Worm (Caenorhabditis elegans) whole organism, L4 larva: ENCODE results near the gene dph-2.

ENCODE experiments used
- F44E2.7 ChIP-seq: fragments of 200-800 bp; sonication (Bioruptor generic); IDR thresholded peaks from 2 replicates; pipeline ENCODE4 v2.1.2; 2022; ENCODE audit warnings: missing genetic modification characterization, missing compliant biosample characterization
- T26A8.4 ChIP-seq: fragments of 200-800 bp; sonication (Bioruptor generic); IDR thresholded peaks from 2 replicates; pipeline ENCODE4 v1.3.6; 2022; ENCODE audit warnings: missing genetic modification characterization, missing compliant biosample characterization
- ZK337.2 ChIP-seq: fragments of 200-800 bp; sonication (Bioruptor generic); IDR thresholded peaks from 2 replicates; pipeline ENCODE4 v1.3.6; 2022; ENCODE audit warnings: missing genetic modification reagents, missing genetic modification characterization, missing compliant biosample characterization
- daf-12 ChIP-seq: fragments of 150-350 bp; optimal IDR thresholded peaks from 2 replicates; lab custom pipeline; 2014; ENCODE audit warnings: missing biosample characterization, missing genetic modification reagents, missing genetic modification characterization
- egl-27 ChIP-seq: sonication (generic microtip); optimal IDR thresholded peaks from 3 replicates; lab custom pipeline; 2017; ENCODE audit warnings: missing biosample characterization, missing genetic modification reagents, missing genetic modification characterization
- lin-15B ChIP-seq: fragments of 150-350 bp; sonication (generic microtip); optimal IDR thresholded peaks from 3 replicates; lab custom pipeline; 2014; ENCODE audit warnings: missing biosample characterization, missing genetic modification characterization
- madf-9 ChIP-seq: fragments of 200-800 bp; sonication (Bioruptor generic); conservative IDR thresholded peaks from 2 replicates; pipeline ENCODE4 v1.3.6; 2022; ENCODE audit warnings: missing genetic modification reagents, missing genetic modification characterization, missing compliant biosample characterization
- nhr-76 ChIP-seq: fragments of 150-350 bp; optimal IDR thresholded peaks from 2 replicates; lab custom pipeline; 2014; ENCODE audit warnings: missing biosample characterization, missing genetic modification characterization
- skn-1 ChIP-seq: fragments of 150-350 bp; optimal IDR thresholded peaks from 2 replicates; lab custom pipeline; 2014; ENCODE audit warnings: missing biosample characterization, missing genetic modification characterization
- zfp-2 ChIP-seq: sonication (generic microtip); optimal IDR thresholded peaks from 2 replicates; lab custom pipeline; 2016; ENCODE audit warnings: mild to moderate bottlenecking, missing genetic modification characterization, missing compliant biosample characterization

DNA sequence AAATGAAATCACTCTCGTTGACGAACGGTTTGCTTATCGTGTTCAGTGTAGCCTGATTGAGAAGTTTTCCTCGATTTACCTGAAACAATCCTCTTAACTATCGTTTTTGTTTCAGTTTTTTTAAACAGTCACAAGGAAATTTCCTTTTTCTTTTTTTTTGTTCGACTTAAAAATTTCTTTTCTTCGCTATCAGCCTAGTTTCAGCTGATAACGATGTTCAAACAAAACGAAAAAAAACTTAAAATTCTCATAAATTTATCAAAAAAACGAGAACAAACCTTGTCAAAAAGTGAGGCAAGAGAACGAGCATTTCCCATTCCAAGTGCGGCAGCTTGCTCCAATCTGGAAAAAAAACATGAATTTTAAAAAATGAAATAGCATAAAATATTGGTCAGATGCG lies 60.5 kb downstream of the dph-2 start:
- TF ChIP-seq egl-27 (no peak), T26A8.4 (no peak), madf-9 (GFP tag; lab: Robert Waterston, UW) (no peak), ZK337.2 (GFP tag; lab: Robert Waterston, UW) (no peak), zfp-2 (tag; lab: Kevin White, UChicago) (no peak), F44E2.7 (no peak), daf-12 (tag; lab: Kevin White, UChicago) (no peak), skn-1 (tag; lab: Kevin White, UChicago) (no peak), nhr-76 (tag; lab: Kevin White, UChicago) (no peak), lin-15B (tag; lab: Kevin White, UChicago) (no peak)
